Worm (Caenorhabditis elegans): ENCODE measurements around the gene ttr-51.

- TF ChIP-seq him-1 (tag; optimal IDR thresholded peaks at IDR 0.05) (no peak), W03F9.2 (tag; optimal IDR thresholded peaks at IDR 0.05) (no peak), dao-5 (tag; optimal IDR thresholded peaks at IDR 0.05) (no peak)
Observed at ce11 chrIV:13299648-13300047, 47.5 kb upstream of the ttr-51 start.
